Worm (Caenorhabditis elegans) whole organism, mixed stage, embryonic: Measurements from ENCODE around the gene hcp-2.

ENCODE experiments used
- ces-1 ChIP-seq: fragments of 150-350 bp; optimal IDR thresholded peaks from 2 replicates; lab custom pipeline; 2014; ENCODE audit warnings: missing biosample characterization, missing genetic modification reagents, missing genetic modification characterization
- elt-3 ChIP-seq: fragments of 150-350 bp; optimal IDR thresholded peaks from 2 replicates; lab custom pipeline; 2014; ENCODE audit warnings: missing biosample characterization, missing genetic modification characterization
- lin-13 ChIP-seq: fragments of 150-350 bp; optimal IDR thresholded peaks from 2 replicates; lab custom pipeline; 2014; ENCODE audit warnings: missing biosample characterization, missing genetic modification characterization
- lin-32 ChIP-seq: fragments of 200-800 bp; sonication (Bioruptor generic); optimal IDR thresholded peaks from 2 replicates; lab custom pipeline; 2018; ENCODE audit warnings: mild to moderate bottlenecking, missing genetic modification characterization, missing compliant biosample characterization
- lsy-2 ChIP-seq: fragments of 150-350 bp; optimal IDR thresholded peaks from 2 replicates; lab custom pipeline; 2014; ENCODE audit warnings: missing biosample characterization, missing genetic modification characterization
- nhr-237 ChIP-seq: fragments of 150-350 bp; optimal IDR thresholded peaks from 2 replicates; lab custom pipeline; 2014; ENCODE audit warnings: missing biosample characterization, missing genetic modification characterization
- unc-62 ChIP-seq: fragments of 150-350 bp; optimal IDR thresholded peaks from 2 replicates; lab custom pipeline; 2014; ENCODE audit warnings: missing biosample characterization, missing genetic modification reagents, missing genetic modification characterization
- zip-8 ChIP-seq: fragments of 150-350 bp; optimal IDR thresholded peaks from 2 replicates; lab custom pipeline; 2014; ENCODE audit warnings: missing biosample characterization, missing genetic modification characterization
- ztf-11 ChIP-seq: fragments of 150-350 bp; optimal IDR thresholded peaks from 2 replicates; lab custom pipeline; 2014; ENCODE audit warnings: missing biosample characterization, missing genetic modification characterization

ce11 chrV:9690099-9690572 lies 44.5 kb downstream of the hcp-2 start, which contains the start of gene rbx-1:
- TF ChIP-seq zip-8 (tag; lab: Kevin White, UChicago) (no peak), ztf-11 (tag; lab: Kevin White, UChicago) (no peak), lin-13 (tag; lab: Kevin White, UChicago) (no peak), nhr-237 (tag; lab: Kevin White, UChicago) (no peak), ces-1 (GFP tag; lab: Kevin White, UChicago) (no peak), unc-62 (GFP tag; lab: Kevin White, UChicago) (no peak), elt-3 (tag; lab: Kevin White, UChicago) (no peak), lsy-2 (tag; lab: Kevin White, UChicago) (no peak), lin-32 (GFP tag; lab: Kevin White, UChicago) (no peak)
